Worm (Caenorhabditis elegans): Measurements from ENCODE around the gene ntr-2.

DNA sequence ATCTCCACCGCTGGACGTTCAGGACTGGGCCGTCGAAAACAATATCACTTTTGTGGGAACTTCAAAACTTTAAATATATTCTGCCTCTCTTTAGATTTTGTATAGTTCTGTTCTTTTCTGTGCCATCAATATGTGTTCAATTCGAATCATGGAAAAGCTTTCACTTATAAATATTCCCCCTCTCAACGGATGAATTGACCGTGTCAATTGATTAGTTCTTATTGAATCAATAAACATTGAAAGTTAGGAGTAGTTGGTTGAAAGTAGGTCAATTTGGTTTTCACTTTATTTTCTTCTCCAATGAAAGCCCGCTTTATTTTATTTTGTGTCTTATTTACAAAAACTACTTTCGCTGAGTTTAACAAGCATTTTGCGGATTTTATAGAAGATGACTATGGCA, 30.5 kb downstream of the ntr-2 start, which contains the start of gene lips-8:
- TF ChIP-seq F37D6.2 (tag; optimal IDR thresholded peaks at IDR 0.05) (no peak), nhr-28 (tag; optimal IDR thresholded peaks at IDR 0.05) (no peak), snpc-1.2 (GFP tag; IDR thresholded peaks at IDR 0.05) (no peak), pqm-1 (tag; optimal IDR thresholded peaks at IDR 0.05) (no peak), mdt-29 (GFP tag; IDR thresholded peaks at IDR 0.05) (no peak), egl-43 (GFP tag; IDR thresholded peaks at IDR 0.05) (no peak), ces-1 (GFP tag; optimal IDR thresholded peaks at IDR 0.05) (no peak), zag-1 (tag; optimal IDR thresholded peaks at IDR 0.05) (no peak), unc-39 (tag; optimal IDR thresholded peaks at IDR 0.05) (no peak)
